Fruit fly (Drosophila melanogaster) whole organism, wandering third instar larva: ENCODE measurements around the gene CG5188.

ENCODE experiments used
- CG32264 ChIP-seq: fragments of 200-800 bp; sonication (Bioruptor generic); optimal IDR thresholded peaks from 2 replicates; lab custom pipeline; 2016; ENCODE audit warnings: missing biosample characterization, missing genetic modification characterization
- CG9705 ChIP-seq: fragments of 200-800 bp; sonication (Bioruptor generic); optimal IDR thresholded peaks from 2 replicates; lab custom pipeline; 2018; ENCODE audit warnings: missing biosample characterization, mild to moderate bottlenecking, missing genetic modification characterization
- Dfd ChIP-seq: fragments of >200 bp; optimal IDR thresholded peaks from 2 replicates; lab custom pipeline; 2017; ENCODE audit warnings: missing biosample characterization, missing genetic modification characterization
- HLH106 ChIP-seq: fragments of 200-800 bp; optimal IDR thresholded peaks from 3 replicates; lab custom pipeline; 2019; ENCODE audit warnings: missing biosample characterization, mild to moderate bottlenecking, missing genetic modification characterization, moderate library complexity
- Hnf4 ChIP-seq: fragments of 200-800 bp; sonication (Bioruptor generic); optimal IDR thresholded peaks from 2 replicates; lab custom pipeline; 2016; ENCODE audit warnings: missing biosample characterization, mild to moderate bottlenecking, missing genetic modification characterization
- Hr83 ChIP-seq: fragments of 200-300 bp; sonication (Bioruptor generic); optimal IDR thresholded peaks from 2 replicates; lab custom pipeline; 2016; ENCODE audit warnings: missing biosample characterization, mild to moderate bottlenecking, missing genetic modification characterization, moderate library complexity; ENCODE audit not compliant: poor library complexity, severe bottlenecking
- Jra ChIP-seq: sonication (Bioruptor generic); optimal IDR thresholded peaks from 2 replicates; lab custom pipeline; 2016; ENCODE audit warnings: missing biosample characterization, missing genetic modification characterization
- Mio ChIP-seq: sonication (Bioruptor generic); optimal IDR thresholded peaks from 2 replicates; lab custom pipeline; 2016; ENCODE audit warnings: missing biosample characterization, missing genetic modification characterization
- Myc ChIP-seq: fragments of >200 bp; optimal IDR thresholded peaks from 2 replicates; lab custom pipeline; 2017
- OdsH ChIP-seq: fragments of 200-800 bp; sonication (Bioruptor generic); optimal IDR thresholded peaks from 2 replicates; lab custom pipeline; 2016; ENCODE audit warnings: missing biosample characterization, mild to moderate bottlenecking, missing genetic modification characterization
- Rel ChIP-seq, 2 experiments: fragments of 200-800 bp; sonication (Bioruptor generic) in 1 of 2; optimal IDR thresholded peaks; 2 replicates in 1 of 2; 3 replicates in 1 of 2; lab custom pipeline; 2016 to 2019; ENCODE audit warnings: mild to moderate bottlenecking in 2 of 2, missing biosample characterization in 2 of 2, missing genetic modification characterization in 2 of 2, moderate library complexity in 1 of 2
- Sp1 ChIP-seq: fragments of 200-800 bp; sonication (Bioruptor generic); optimal IDR thresholded peaks from 3 replicates; lab custom pipeline; 2019; ENCODE audit warnings: missing biosample characterization, mild to moderate bottlenecking, missing genetic modification characterization, moderate library complexity
- Vsx2 ChIP-seq: fragments of 200-300, 225-300 bp; sonication (Bioruptor generic); optimal IDR thresholded peaks from 2 replicates; lab custom pipeline; 2018; ENCODE audit warnings: missing biosample characterization, missing genetic modification characterization; ENCODE audit not compliant: partially characterized antibody
- brk ChIP-seq: fragments of 200-800 bp; sonication (Bioruptor generic); optimal IDR thresholded peaks from 2 replicates; lab custom pipeline; 2016; ENCODE audit warnings: missing biosample characterization, mild to moderate bottlenecking, missing genetic modification characterization
- dl ChIP-seq, 2 experiments: fragments of 175-275, 200-275 bp in 1 of 2; fragments of 200-275 bp in 1 of 2; sonication (Bioruptor generic); optimal IDR thresholded peaks; lab custom pipeline; 2018; ENCODE audit warnings: mild to moderate bottlenecking in 2 of 2, missing biosample characterization in 2 of 2, missing genetic modification characterization in 2 of 2, moderate library complexity in 2 of 2; ENCODE audit not compliant: partially characterized antibody in 2 of 2, insufficient read depth in 1 of 2
- dmrt93B ChIP-seq: fragments of 200-800 bp; sonication (Bioruptor generic); optimal IDR thresholded peaks from 2 replicates; lab custom pipeline; 2018; ENCODE audit warnings: missing biosample characterization, mild to moderate bottlenecking, missing genetic modification characterization
- dsf ChIP-seq: sonication (Bioruptor generic); optimal IDR thresholded peaks from 2 replicates; lab custom pipeline; 2016; ENCODE audit warnings: missing biosample characterization, missing genetic modification characterization, borderline replicate concordance
- ey ChIP-seq: fragments of 200-800 bp; sonication (Bioruptor generic); optimal IDR thresholded peaks from 2 replicates; lab custom pipeline; 2016; ENCODE audit warnings: missing biosample characterization, missing genetic modification characterization
- foxo ChIP-seq, 2 experiments: fragments of 200-800 bp; sonication (Bioruptor generic); optimal IDR thresholded peaks; 2 replicates in 1 of 2; 3 replicates in 1 of 2; lab custom pipeline; 2016 to 2017; ENCODE audit warnings: missing biosample characterization in 2 of 2, missing genetic modification characterization in 2 of 2
- fru ChIP-seq: fragments of 200-800 bp; sonication (Bioruptor generic); optimal IDR thresholded peaks from 3 replicates; lab custom pipeline; 2016; ENCODE audit warnings: missing biosample characterization, mild to moderate bottlenecking, missing genetic modification characterization
- h ChIP-seq: fragments of 200-800 bp; sonication (Bioruptor generic); optimal IDR thresholded peaks from 3 replicates; lab custom pipeline; 2016; ENCODE audit warnings: missing biosample characterization, mild to moderate bottlenecking, missing genetic modification characterization
- jim ChIP-seq: fragments of 175-275, 200-325 bp; sonication (Bioruptor generic); optimal IDR thresholded peaks from 2 replicates; lab custom pipeline; 2016; ENCODE audit warnings: missing biosample characterization, mild to moderate bottlenecking, missing genetic modification characterization
- rgr ChIP-seq: fragments of 200-800 bp; sonication (Bioruptor generic); optimal IDR thresholded peaks from 3 replicates; lab custom pipeline; 2016; ENCODE audit warnings: missing biosample characterization, mild to moderate bottlenecking, missing genetic modification characterization
- sage ChIP-seq: fragments of 200-800 bp; sonication (Bioruptor generic); optimal IDR thresholded peaks from 2 replicates; lab custom pipeline; 2016; ENCODE audit warnings: missing biosample characterization, mild to moderate bottlenecking, missing genetic modification characterization
- sv ChIP-seq: fragments of 200-800 bp; sonication (Bioruptor generic); optimal IDR thresholded peaks from 3 replicates; lab custom pipeline; 2016; ENCODE audit warnings: missing biosample characterization, missing genetic modification characterization
- tai ChIP-seq: sonication (Bioruptor generic); optimal IDR thresholded peaks from 2 replicates; lab custom pipeline; 2016; ENCODE audit warnings: missing biosample characterization, missing genetic modification characterization
- usp ChIP-seq: fragments of >200 bp; optimal IDR thresholded peaks from 2 replicates; lab custom pipeline; 2017; ENCODE audit warnings: missing biosample characterization, missing genetic modification characterization
- woc ChIP-seq: sonication (Bioruptor generic); optimal IDR thresholded peaks from 2 replicates; lab custom pipeline; 2016; ENCODE audit warnings: missing biosample characterization, mild to moderate bottlenecking, missing genetic modification characterization

Gene CG5188

dm6 chr2L:10395035-10395434 lies 33.6 kb upstream of the CG5188 start:
- TF ChIP-seq woc (GFP tag; lab: Kevin White, UChicago) = no peak
- no peak for TF ChIP-seq Dfd
- peak; percentile 31 for TF ChIP-seq tai (GFP tag; lab: Kevin White, UChicago)
- no peak for TF ChIP-seq dsf (GFP tag; lab: Kevin White, UChicago)
- TF ChIP-seq sage (GFP tag; lab: Kevin White, UChicago) = no peak

- TF ChIP-seq OdsH (GFP tag; lab: Kevin White, UChicago) (peak; percentile 14), dl (GFP tag; optimal IDR thresholded peaks at IDR 0.05; lab: Kevin White, UChicago; ENCODE audit: insufficient read depth in 1 of 2, partially characterized antibody in 2 of 2) (peak in 1 of 2 experiments; percentile 11), rgr (GFP tag; lab: Kevin White, UChicago) (peak; percentile 13), Dfd (no peak), Jra (no peak), sage (GFP tag; lab: Kevin White, UChicago) (peak; percentile 37), ey (GFP tag; lab: Kevin White, UChicago) (no peak), woc (GFP tag; lab: Kevin White, UChicago) (peak; percentile 6), h (GFP tag; lab: Kevin White, UChicago) (no peak), brk (GFP tag; lab: Kevin White, UChicago) (peak; percentile 52), Sp1 (no peak), Hnf4 (GFP tag; lab: Kevin White, UChicago) (peak; percentile 10)
Observed at dm6 chr2L:10395642-10396487, 32.8 kb upstream of the CG5188 start, which contains the start of gene Mdh1. Gene Mdh1 (minus strand): TSS chr2L:10396332.

dm6 chr2L:10396488-10396824 lies 32.2 kb upstream of the CG5188 start, which contains the start of gene Cnot4:
Gene Cnot4 (plus strand): TSS chr2L:10396716.
- TF ChIP-seq dsf (GFP tag; lab: Kevin White, UChicago) (no peak), woc (GFP tag; lab: Kevin White, UChicago) (peak; percentile 13), Myc (lab: Kevin White, UChicago) (peak; percentile 53)

dm6 chr2L:10396877-10397587 lies 31.6 kb upstream of the CG5188 start:
- peak; percentile 36 for TF ChIP-seq Jra
- no peak for TF ChIP-seq usp
- no peak for TF ChIP-seq HLH106
- TF ChIP-seq CG9705 (GFP tag; lab: Kevin White, UChicago) = no peak
- no peak for TF ChIP-seq foxo (GFP tag; optimal IDR thresholded peaks at IDR 0.05; lab: Kevin White, UChicago)
- no peak for TF ChIP-seq Hnf4 (GFP tag; lab: Kevin White, UChicago)
- no peak for TF ChIP-seq OdsH (GFP tag; lab: Kevin White, UChicago)
- TF ChIP-seq fru (GFP tag; lab: Kevin White, UChicago) = no peak
- peak; percentile 4 for TF ChIP-seq tai (GFP tag; lab: Kevin White, UChicago)
- TF ChIP-seq dmrt93B (GFP tag; lab: Kevin White, UChicago) = no peak
- no peak for TF ChIP-seq jim (GFP tag; lab: Kevin White, UChicago)
- TF ChIP-seq sv (GFP tag; lab: Kevin White, UChicago) = no peak
- TF ChIP-seq Hr83 (GFP tag; lab: Kevin White, UChicago) = no peak
- no peak for TF ChIP-seq Rel (GFP tag; optimal IDR thresholded peaks at IDR 0.05; lab: Kevin White, UChicago)
- no peak for TF ChIP-seq Rel (tag; optimal IDR thresholded peaks at IDR 0.05; lab: Kevin White, UChicago)
- no peak for TF ChIP-seq Vsx2 (GFP tag; lab: Kevin White, UChicago)

dm6 chr2L:10403803-10404315 lies 24.8 kb upstream of the CG5188 start:
- TF ChIP-seq Jra (no peak), HLH106 (no peak), jim (GFP tag; lab: Kevin White, UChicago) (no peak), CG32264 (GFP tag; lab: Kevin White, UChicago) (no peak), Sp1 (no peak), Myc (lab: Kevin White, UChicago) (peak; percentile 7), Mio (GFP tag; lab: Kevin White, UChicago) (no peak), dsf (GFP tag; lab: Kevin White, UChicago) (no peak), dmrt93B (GFP tag; lab: Kevin White, UChicago) (no peak), sv (GFP tag; lab: Kevin White, UChicago) (no peak), sage (GFP tag; lab: Kevin White, UChicago) (no peak), woc (GFP tag; lab: Kevin White, UChicago) (peak; percentile 40), brk (GFP tag; lab: Kevin White, UChicago) (no peak)
